Fruit fly (Drosophila melanogaster) whole organism, prepupa: Measurements from ENCODE around the gene CG31125.
A peak's percentile ranks its signal among the peaks of the same experiment; 100 is the strongest.

Experiments
- CG10631 ChIP-seq: fragments of 200-800 bp; sonication (Bioruptor generic); optimal IDR thresholded peaks from 2 replicates; lab custom pipeline; 2016; ENCODE audit warnings: missing biosample characterization, missing genetic modification characterization
- CG10669 ChIP-seq: fragments of 200-800 bp; sonication (Bioruptor generic); optimal IDR thresholded peaks from 3 replicates; lab custom pipeline; 2018; ENCODE audit warnings: missing biosample characterization, mild to moderate bottlenecking, missing genetic modification characterization, moderate library complexity
- CG11294 ChIP-seq: fragments of 200-800 bp; sonication (Bioruptor generic); IDR thresholded peaks from 2 replicates; pipeline ENCODE4 v1.3.6; 2022; ENCODE audit warnings: missing biosample characterization, missing genetic modification characterization
- CG11762 ChIP-seq: fragments of 200-800 bp; sonication (Bioruptor generic); optimal IDR thresholded peaks from 3 replicates; lab custom pipeline; 2016; ENCODE audit warnings: missing biosample characterization, missing genetic modification characterization; ENCODE audit not compliant: insufficient read depth
- CG15336 ChIP-seq: fragments of 200-800 bp; sonication (Bioruptor generic); IDR thresholded peaks from 2 replicates; pipeline ENCODE4 v1.3.6; 2022; ENCODE audit warnings: missing biosample characterization, missing genetic modification characterization
- CG1621 ChIP-seq: fragments of 200-800 bp; sonication (Bioruptor generic); optimal IDR thresholded peaks from 3 replicates; lab custom pipeline; 2018; ENCODE audit warnings: missing biosample characterization, mild to moderate bottlenecking, missing genetic modification characterization
- CG16779 ChIP-seq: fragments of 200-800 bp; sonication (Bioruptor generic); optimal IDR thresholded peaks from 3 replicates; lab custom pipeline; 2017; ENCODE audit warnings: missing biosample characterization, mild to moderate bottlenecking, missing genetic modification characterization
- CG3032 ChIP-seq: fragments of 200-800 bp; optimal IDR thresholded peaks from 2 replicates; lab custom pipeline; 2019; ENCODE audit warnings: missing biosample characterization, mild to moderate bottlenecking, missing genetic modification characterization, moderate library complexity
- CG32006 ChIP-seq: fragments of 200-800 bp; sonication (Bioruptor generic); optimal IDR thresholded peaks from 3 replicates; lab custom pipeline; 2017; ENCODE audit warnings: missing biosample characterization, mild to moderate bottlenecking, missing genetic modification characterization
- CG34406 ChIP-seq: fragments of 200-800 bp; sonication (Bioruptor generic); optimal IDR thresholded peaks from 3 replicates; lab custom pipeline; 2016; ENCODE audit warnings: missing biosample characterization, missing genetic modification characterization
- CG4318 ChIP-seq: fragments of 200-800 bp; sonication (Bioruptor generic); optimal IDR thresholded peaks from 3 replicates; lab custom pipeline; 2017; ENCODE audit warnings: missing biosample characterization, mild to moderate bottlenecking, missing genetic modification characterization
- CG6163 ChIP-seq: fragments of 200-800 bp; sonication (Bioruptor generic); IDR thresholded peaks from 3 replicates; pipeline ENCODE4 v1.3.6; 2022; ENCODE audit warnings: missing biosample characterization, missing genetic modification characterization
- CG6276 ChIP-seq: fragments of 200-800 bp; sonication (Bioruptor generic); optimal IDR thresholded peaks from 2 replicates; lab custom pipeline; 2017; ENCODE audit warnings: missing biosample characterization, mild to moderate bottlenecking, missing genetic modification characterization
- CG6792 ChIP-seq: fragments of 200-800 bp; sonication (Bioruptor generic); optimal IDR thresholded peaks from 3 replicates; lab custom pipeline; 2016; ENCODE audit warnings: missing biosample characterization, missing genetic modification characterization
- CG6808 ChIP-seq: fragments of 200-800 bp; sonication (Bioruptor generic); optimal IDR thresholded peaks from 3 replicates; lab custom pipeline; 2017; ENCODE audit warnings: missing biosample characterization, missing genetic modification characterization, mild to moderate bottlenecking, moderate library complexity, missing genetic modification reagents
- CG7368 ChIP-seq: fragments of 200-800 bp; sonication (Bioruptor generic); optimal IDR thresholded peaks from 3 replicates; lab custom pipeline; 2016; ENCODE audit warnings: missing biosample characterization, missing genetic modification characterization
- CG8119 ChIP-seq: fragments of 200-800 bp; sonication (Bioruptor generic); IDR thresholded peaks from 3 replicates; pipeline ENCODE4 v1.3.6; 2022; ENCODE audit warnings: missing biosample characterization, missing genetic modification characterization
- CG8319 ChIP-seq: fragments of 200-800 bp; sonication (Bioruptor generic); optimal IDR thresholded peaks from 3 replicates; lab custom pipeline; 2016; ENCODE audit warnings: missing biosample characterization, missing genetic modification characterization
- CG8632 ChIP-seq: fragments of 200-800 bp; sonication (Bioruptor generic); optimal IDR thresholded peaks from 3 replicates; lab custom pipeline; 2016; ENCODE audit warnings: missing biosample characterization, missing genetic modification characterization
- CG9139 ChIP-seq: fragments of 200-800 bp; sonication (Bioruptor generic); optimal IDR thresholded peaks from 3 replicates; lab custom pipeline; 2017; ENCODE audit warnings: missing biosample characterization, mild to moderate bottlenecking, missing genetic modification characterization
- Eip75B ChIP-seq: fragments of 200-800 bp; sonication (Bioruptor generic); optimal IDR thresholded peaks from 3 replicates; lab custom pipeline; 2016; ENCODE audit warnings: missing biosample characterization, missing genetic modification characterization
- Eip78C ChIP-seq: fragments of 200-800 bp; sonication (Bioruptor generic); peaks from one replicate; lab custom pipeline; 2016; ENCODE audit warnings: missing biosample characterization, missing genetic modification characterization
- Eip93F ChIP-seq: fragments of 200-800 bp; sonication (Bioruptor generic); optimal IDR thresholded peaks from 2 replicates; lab custom pipeline; 2016; ENCODE audit warnings: missing biosample characterization, mild to moderate bottlenecking, missing genetic modification characterization
- Ets21C ChIP-seq: fragments of 200-800 bp; sonication (Bioruptor generic); optimal IDR thresholded peaks from 3 replicates; lab custom pipeline; 2016; ENCODE audit warnings: missing biosample characterization, missing genetic modification characterization
- Ets96B ChIP-seq: fragments of 200-800 bp; optimal IDR thresholded peaks from 2 replicates; lab custom pipeline; 2019; ENCODE audit warnings: missing biosample characterization, mild to moderate bottlenecking, missing genetic modification characterization, moderate library complexity
- Gug ChIP-seq: fragments of 200-800 bp; sonication (Bioruptor generic); IDR thresholded peaks from 2 replicates; pipeline ENCODE4 v1.3.6; 2022; ENCODE audit warnings: missing biosample characterization, missing genetic modification characterization
- Hr38 ChIP-seq: sonication (Bioruptor generic); optimal IDR thresholded peaks from 2 replicates; lab custom pipeline; 2016; ENCODE audit warnings: missing biosample characterization, missing genetic modification characterization
- Hr39 ChIP-seq: fragments of 200-800 bp; sonication (Bioruptor generic); optimal IDR thresholded peaks from 2 replicates; lab custom pipeline; 2016; ENCODE audit warnings: missing biosample characterization, missing genetic modification characterization
- Hr4 ChIP-seq: fragments of 200-800 bp; sonication (Bioruptor generic); optimal IDR thresholded peaks from 3 replicates; lab custom pipeline; 2016; ENCODE audit warnings: missing biosample characterization, missing genetic modification characterization
- Lpt ChIP-seq: fragments of 200-800 bp; sonication (Bioruptor generic); optimal IDR thresholded peaks from 3 replicates; lab custom pipeline; 2016; ENCODE audit warnings: missing biosample characterization, missing genetic modification characterization
- Met ChIP-seq: fragments of 200-800 bp; sonication (Bioruptor generic); optimal IDR thresholded peaks from 3 replicates; lab custom pipeline; 2016; ENCODE audit warnings: missing biosample characterization, missing genetic modification characterization
- OdsH ChIP-seq: fragments of 200-800 bp; sonication (Bioruptor generic); optimal IDR thresholded peaks from 3 replicates; lab custom pipeline; 2016; ENCODE audit warnings: missing biosample characterization, missing genetic modification characterization
- Smox ChIP-seq: fragments of 200-800 bp; sonication (Bioruptor generic); optimal IDR thresholded peaks from 3 replicates; lab custom pipeline; 2016; ENCODE audit warnings: missing biosample characterization, missing genetic modification characterization
- Sox14 ChIP-seq: fragments of 200-800 bp; sonication (Bioruptor generic); optimal IDR thresholded peaks from 3 replicates; lab custom pipeline; 2016; ENCODE audit warnings: missing biosample characterization, missing genetic modification characterization
- achi ChIP-seq: fragments of 200-800 bp; sonication (Bioruptor generic); optimal IDR thresholded peaks from 3 replicates; lab custom pipeline; 2016; ENCODE audit warnings: missing biosample characterization, missing genetic modification characterization
- acj6 ChIP-seq: fragments of 200-800 bp; sonication (Bioruptor generic); optimal IDR thresholded peaks from 3 replicates; lab custom pipeline; 2016; ENCODE audit warnings: missing biosample characterization, missing genetic modification characterization
- cyc ChIP-seq: fragments of 200-800 bp; sonication (Bioruptor generic); optimal IDR thresholded peaks from 3 replicates; lab custom pipeline; 2016; ENCODE audit warnings: missing biosample characterization, missing genetic modification characterization
- dac ChIP-seq: fragments of 200-800 bp; sonication (Bioruptor generic); optimal IDR thresholded peaks from 2 replicates; lab custom pipeline; 2017; ENCODE audit warnings: missing biosample characterization, mild to moderate bottlenecking, missing genetic modification characterization
- fd85E ChIP-seq: fragments of 200-800 bp; sonication (Bioruptor generic); optimal IDR thresholded peaks from 3 replicates; lab custom pipeline; 2016; ENCODE audit warnings: missing biosample characterization, missing genetic modification characterization
- fkh ChIP-seq: fragments of 200-800 bp; sonication (Bioruptor generic); optimal IDR thresholded peaks from 3 replicates; lab custom pipeline; 2017; ENCODE audit warnings: missing biosample characterization, mild to moderate bottlenecking, missing genetic modification characterization, moderate library complexity
- lz ChIP-seq: fragments of 200-800 bp; sonication (Bioruptor generic); optimal IDR thresholded peaks from 3 replicates; lab custom pipeline; 2016; ENCODE audit warnings: missing biosample characterization, missing genetic modification characterization
- pdm3 ChIP-seq: fragments of 200-800 bp; sonication (Bioruptor generic); optimal IDR thresholded peaks from 3 replicates; lab custom pipeline; 2016; ENCODE audit warnings: missing biosample characterization, missing genetic modification characterization
- salr ChIP-seq, 2 experiments: fragments of 200-800 bp; sonication (Bioruptor generic); optimal IDR thresholded peaks; 3 replicates each; lab custom pipeline; 2016 to 2018; ENCODE audit warnings: missing biosample characterization in 2 of 2, missing genetic modification characterization in 2 of 2, mild to moderate bottlenecking in 1 of 2
- ss ChIP-seq, 2 experiments: fragments of 200-800 bp; sonication (Bioruptor generic); optimal IDR thresholded peaks; 2 replicates in 1 of 2; 3 replicates in 1 of 2; lab custom pipeline; 2017 to 2018; ENCODE audit warnings: mild to moderate bottlenecking in 2 of 2, missing biosample characterization in 2 of 2, missing genetic modification characterization in 2 of 2, moderate library complexity in 1 of 2
- topi ChIP-seq: fragments of 200-800 bp; sonication (Bioruptor generic); optimal IDR thresholded peaks from 3 replicates; lab custom pipeline; 2016; ENCODE audit warnings: missing biosample characterization, missing genetic modification characterization
- vri ChIP-seq: fragments of 200-800 bp; sonication (Bioruptor generic); optimal IDR thresholded peaks from 3 replicates; lab custom pipeline; 2016; ENCODE audit warnings: missing biosample characterization, mild to moderate bottlenecking, missing genetic modification characterization

CG31125 gene

DNA sequence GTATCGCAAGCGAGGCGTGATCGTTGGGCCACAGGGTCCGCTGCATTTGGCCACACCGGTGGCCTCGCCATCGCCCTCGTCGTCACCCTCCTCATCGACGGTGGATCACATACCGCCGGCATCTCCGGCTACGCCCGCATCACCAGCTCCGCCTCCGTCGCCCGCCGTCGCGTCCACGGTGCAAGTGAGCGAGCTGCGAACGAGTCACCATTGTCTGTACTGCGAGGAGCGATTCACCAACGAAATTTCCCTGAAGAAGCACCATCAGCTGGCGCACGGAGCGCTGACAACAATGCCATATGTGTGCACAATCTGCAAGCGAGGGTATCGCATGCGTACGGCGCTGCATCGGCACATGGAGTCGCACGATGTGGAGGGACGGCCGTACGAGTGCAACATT, 34.1 kb downstream of the CG31125 start:
- no peak for TF ChIP-seq CG8319
- TF ChIP-seq CG9139 (GFP tag; lab: Kevin White, UChicago), result no peak
- TF ChIP-seq Sox14 (GFP tag; lab: Kevin White, UChicago), result no peak
- peak; percentile 5 for TF ChIP-seq Eip78C (GFP tag; lab: Kevin White, UChicago)
- TF ChIP-seq vri, result no peak
- no peak for TF ChIP-seq lz (GFP tag; lab: Kevin White, UChicago)
- no peak for TF ChIP-seq CG10669
- TF ChIP-seq Hr39 (GFP tag; lab: Kevin White, UChicago), result no peak

DNA sequence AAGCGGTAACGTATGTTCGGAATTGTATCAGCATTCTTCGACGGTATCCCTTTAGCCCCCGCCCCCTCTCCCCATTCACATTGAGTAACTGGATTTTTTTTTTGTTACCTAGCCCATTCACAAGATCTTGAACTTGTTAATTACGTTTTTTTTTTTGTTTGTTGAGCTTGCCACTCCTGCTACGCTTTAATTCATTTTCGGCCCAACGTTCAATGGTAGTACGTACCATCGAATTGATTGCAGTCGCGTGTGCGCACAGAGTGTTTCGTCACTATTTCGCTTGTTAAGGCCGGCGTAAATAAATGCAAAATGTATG, 40.0 kb downstream of the CG31125 start:
- TF ChIP-seq CG11294 (no peak), CG6808 (GFP tag; lab: Kevin White, UChicago) (no peak), pdm3 (GFP tag; lab: Kevin White, UChicago) (no peak), Ets96B (tag; lab: Kevin White, UChicago) (no peak), CG6276 (no peak), dac (no peak), CG11762 (no peak), topi (no peak), OdsH (no peak), Hr38 (GFP tag; lab: Kevin White, UChicago) (no peak), Hr4 (no peak), CG7368 (GFP tag; lab: Kevin White, UChicago) (no peak), CG8119 (no peak), vri (no peak), Smox (GFP tag; lab: Kevin White, UChicago) (no peak), CG8319 (no peak), cyc (GFP tag; lab: Kevin White, UChicago) (no peak), achi (GFP tag; lab: Kevin White, UChicago) (no peak), Lpt (GFP tag; lab: Kevin White, UChicago) (no peak), CG15336 (no peak)
- TF ChIP-seq, all 60 proteins: peak for 0

dm6 chr3R:24613819-24614706, 40.6 kb downstream of the CG31125 start:
- TF ChIP-seq lz (GFP tag; lab: Kevin White, UChicago) (peak; percentile 55), CG4318 (GFP tag; lab: Kevin White, UChicago) (peak; percentile 25), CG32006 (GFP tag; lab: Kevin White, UChicago) (peak; percentile 61), Sox14 (GFP tag; lab: Kevin White, UChicago) (no peak), Eip75B (peak; percentile 60), Met (GFP tag; lab: Kevin White, UChicago) (peak; percentile 44), Hr38 (GFP tag; lab: Kevin White, UChicago) (no peak), Smox (GFP tag; lab: Kevin White, UChicago) (peak; percentile 33), Ets21C (GFP tag; lab: Kevin White, UChicago) (peak; percentile 26), fkh (GFP tag; lab: Kevin White, UChicago) (no peak), CG11762 (peak; percentile 51), Gug (GFP tag; lab: Robert Waterston, UW) (peak; percentile 45), CG6163 (peak; percentile 88), CG16779 (tag; lab: Kevin White, UChicago) (peak; percentile 78), ss (GFP tag; optimal IDR thresholded peaks at IDR 0.05; lab: Kevin White, UChicago) (peak; percentile 92 to 94), acj6 (GFP tag; lab: Kevin White, UChicago) (peak; percentile 58), achi (GFP tag; lab: Kevin White, UChicago) (peak; percentile 65), Eip78C (GFP tag; lab: Kevin White, UChicago) (peak; percentile 84), CG1621 (tag; lab: Kevin White, UChicago) (peak; percentile 64), vri (peak; percentile 66), CG34406 (peak; percentile 57), fd85E (GFP tag; lab: Kevin White, UChicago) (peak; percentile 1), CG7368 (GFP tag; lab: Kevin White, UChicago) (peak; percentile 45), Eip93F (GFP tag; lab: Kevin White, UChicago) (peak; percentile 56), CG8119 (peak; percentile 85), dac (no peak), CG10631 (GFP tag; lab: Kevin White, UChicago) (peak; percentile 16), salr (GFP tag; optimal IDR thresholded peaks at IDR 0.05; lab: Kevin White, UChicago) (peak in 1 of 2 experiments; percentile 30), cyc (GFP tag; lab: Kevin White, UChicago) (peak; percentile 42), CG8632 (peak; percentile 74), CG6792 (GFP tag; lab: Kevin White, UChicago) (peak; percentile 64), CG9139 (GFP tag; lab: Kevin White, UChicago) (peak; percentile 88), CG6808 (GFP tag; lab: Kevin White, UChicago) (peak; percentile 82), CG3032 (tag; lab: Kevin White, UChicago) (peak; percentile 52), CG15336 (peak; percentile 47)
